Fruit fly (Drosophila melanogaster): Measurements from ENCODE around the gene CG15317.

Gene CG15317

dm6 chrX:9533518-9533917 is 22.8 kb downstream of the CG15317 start, which contains the start of gene CG34026:
Gene CG34026, plus strand, starts transcription at chrX:9533818.
- no peak for TF ChIP-seq CG34376 (GFP tag; optimal IDR thresholded peaks at IDR 0.05)
- peak; percentile 37 for TF ChIP-seq sens (GFP tag)
- TF ChIP-seq CG6813 (GFP tag; optimal IDR thresholded peaks at IDR 0.05): no peak

- TF ChIP-seq CG13296 (GFP tag; optimal IDR thresholded peaks at IDR 0.05) (no peak), CG2678 (tag; optimal IDR thresholded peaks at IDR 0.05) (peak; percentile 52), CG9817 (tag; optimal IDR thresholded peaks at IDR 0.05) (no peak), Dp (GFP tag; optimal IDR thresholded peaks at IDR 0.05) (no peak), CG1647 (GFP tag; optimal IDR thresholded peaks at IDR 0.05) (no peak), crol (GFP tag; IDR thresholded peaks at IDR 0.05) (no peak), HmgD (GFP tag; optimal IDR thresholded peaks at IDR 0.05) (no peak), CG17328 (GFP tag; IDR thresholded peaks at IDR 0.05) (no peak), cas (GFP tag; IDR thresholded peaks at IDR 0.05) (no peak), HmgZ (tag; optimal IDR thresholded peaks at IDR 0.05) (no peak), CTCF (GFP tag; optimal IDR thresholded peaks at IDR 0.05) (peak; percentile 74), Atf3 (GFP tag; optimal IDR thresholded peaks at IDR 0.05) (no peak), CG7556 (GFP tag; optimal IDR thresholded peaks at IDR 0.05) (peak; percentile 38), dmrt99B (tag; optimal IDR thresholded peaks at IDR 0.05) (peak; percentile 32), CG9437 (GFP tag; optimal IDR thresholded peaks at IDR 0.05) (no peak), Hr51 (GFP tag; optimal IDR thresholded peaks at IDR 0.05) (peak in 1 of 2 experiments; percentile 30), Hmr (GFP tag; optimal IDR thresholded peaks at IDR 0.05) (peak; percentile 47), Dip3 (GFP tag; optimal IDR thresholded peaks at IDR 0.05) (no peak), Hr3 (GFP tag; optimal IDR thresholded peaks at IDR 0.05) (no peak), Hand (GFP tag; optimal IDR thresholded peaks at IDR 0.05) (no peak), fu2 (GFP tag; optimal IDR thresholded peaks at IDR 0.05) (no peak), CG11504 (tag; optimal IDR thresholded peaks at IDR 0.05) (peak; percentile 38), gcm (GFP tag; optimal IDR thresholded peaks at IDR 0.05) (no peak), CG6854 (GFP tag; optimal IDR thresholded peaks at IDR 0.05) (no peak), CG7987 (GFP tag; optimal IDR thresholded peaks at IDR 0.05) (no peak), CG12391 (tag; optimal IDR thresholded peaks at IDR 0.05) (peak; percentile 2), nmo (GFP tag; optimal IDR thresholded peaks at IDR 0.05) (peak; percentile 11), CG31388 (GFP tag; optimal IDR thresholded peaks at IDR 0.05) (no peak), slp2 (GFP tag; optimal IDR thresholded peaks at IDR 0.05) (no peak), CG31441 (GFP tag; IDR thresholded peaks at IDR 0.05) (no peak), fd3F (GFP tag; optimal IDR thresholded peaks at IDR 0.05) (no peak), CG32767 (GFP tag; IDR thresholded peaks at IDR 0.05) (no peak), Side (GFP tag; optimal IDR thresholded peaks at IDR 0.05) (no peak), CG11723 (GFP tag; optimal IDR thresholded peaks at IDR 0.05) (no peak), CG9727 (GFP tag; optimal IDR thresholded peaks at IDR 0.05) (no peak), PHDP (tag; optimal IDR thresholded peaks at IDR 0.05) (no peak), CG6175 (GFP tag; IDR thresholded peaks at IDR 0.05) (no peak), CG4820 (GFP tag; optimal IDR thresholded peaks at IDR 0.05) (no peak), CG11398 (GFP tag; optimal IDR thresholded peaks at IDR 0.05) (no peak), ftz-f1 (GFP tag; optimal IDR thresholded peaks at IDR 0.05) (no peak), Meics (GFP tag; optimal IDR thresholded peaks at IDR 0.05) (peak; percentile 29), CG15269 (tag; optimal IDR thresholded peaks at IDR 0.05) (peak; percentile 8), CG11560 (tag; IDR thresholded peaks at IDR 0.05) (no peak), phol (tag; optimal IDR thresholded peaks at IDR 0.05) (no peak), usp (GFP tag; optimal IDR thresholded peaks at IDR 0.05) (no peak), kni (GFP tag; optimal IDR thresholded peaks at IDR 0.05) (no peak), CG10147 (GFP tag; optimal IDR thresholded peaks at IDR 0.05) (peak; percentile 5)
Observed at dm6 chrX:9532453-9532852, 23.9 kb downstream of the CG15317 start.

Measured in whole organism, embryonic.